Worm (Caenorhabditis elegans): ENCODE measurements around the gene K09E9.3.
A peak's percentile ranks its signal among the peaks of the same experiment; 100 is the strongest.

The K09E9.3 gene

ce11 chrX:15604236-15604635, 9.4 kb downstream of the K09E9.3 start:
- peak; percentile 0 for TF ChIP-seq sma-9 (GFP tag; optimal IDR thresholded peaks at IDR 0.05)
- TF ChIP-seq sma-9 (tag; optimal IDR thresholded peaks at IDR 0.05), result no peak
- TF ChIP-seq nhr-6 (tag; optimal IDR thresholded peaks at IDR 0.05), result no peak
- TF ChIP-seq unc-55 (GFP tag; optimal IDR thresholded peaks at IDR 0.05), result no peak

DNA sequence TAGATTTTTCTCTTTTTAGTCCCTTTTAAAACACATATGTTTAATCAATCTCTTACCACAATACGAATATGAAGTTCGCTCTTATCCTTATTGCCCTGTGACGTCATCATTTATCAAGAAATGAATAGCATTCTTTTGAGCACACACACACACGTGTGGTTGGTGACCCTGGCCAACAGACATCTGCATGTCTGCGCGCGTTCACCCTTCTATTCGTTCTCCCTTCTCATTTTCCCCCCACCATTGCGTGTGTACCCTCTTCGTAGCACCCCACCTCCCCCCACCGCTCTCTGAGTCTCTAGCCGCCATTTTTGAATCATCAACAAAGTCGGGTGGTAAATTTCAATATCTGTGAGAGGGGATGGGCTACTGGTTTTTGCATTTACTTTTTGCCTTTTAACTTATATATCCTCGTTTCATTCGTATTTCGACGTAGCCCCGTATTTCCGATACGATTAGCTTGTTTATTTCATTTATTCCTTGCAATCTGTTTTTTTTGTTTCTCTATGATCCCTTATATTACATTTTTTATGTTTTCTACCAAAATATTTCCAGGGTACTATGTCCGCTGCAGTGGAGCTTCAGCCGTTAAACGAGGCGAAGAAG, 13.0 kb downstream of the K09E9.3 start, which contains the start of gene ent-2:
Gene ent-2 (plus strand): TSS at position 556 of the 606 bp plus-strand sequence.
- TF ChIP-seq nhr-77 (tag; optimal IDR thresholded peaks at IDR 0.05) (no peak), nhr-129 (tag; optimal IDR thresholded peaks at IDR 0.05) (peak; percentile 36), Y55F3AM.14 (GFP tag; optimal IDR thresholded peaks at IDR 0.05) (no peak), aly-2 (tag; optimal IDR thresholded peaks at IDR 0.05) (no peak), mdl-1 (tag; optimal IDR thresholded peaks at IDR 0.05) (peak in 1 of 2 experiments; percentile 46), R02D3.7 (tag; optimal IDR thresholded peaks at IDR 0.05) (no peak), mab-5 (tag; optimal IDR thresholded peaks at IDR 0.05) (peak; percentile 5), sma-3 (GFP tag; optimal IDR thresholded peaks at IDR 0.05) (no peak), mbf-1 (tag; optimal IDR thresholded peaks at IDR 0.05) (no peak), lin-39 (tag; optimal IDR thresholded peaks at IDR 0.05) (no peak), blmp-1 (tag; optimal IDR thresholded peaks at IDR 0.05; ENCODE audit: insufficient read depth) (no peak), peb-1 (tag; optimal IDR thresholded peaks at IDR 0.05) (no peak), crh-2 (tag; optimal IDR thresholded peaks at IDR 0.05) (peak; percentile 40), zag-1 (tag; optimal IDR thresholded peaks at IDR 0.05) (no peak), unc-62 (GFP tag; optimal IDR thresholded peaks at IDR 0.05) (no peak), ztf-11 (tag; optimal IDR thresholded peaks at IDR 0.05) (no peak), elt-1 (tag; optimal IDR thresholded peaks at IDR 0.05) (no peak), unc-39 (tag; optimal IDR thresholded peaks at IDR 0.05) (no peak), ama-1 (optimal IDR thresholded peaks at IDR 0.05) (no peak), ZK546.5 (tag; optimal IDR thresholded peaks at IDR 0.05) (no peak), snpc-4 (tag; optimal IDR thresholded peaks at IDR 0.05) (no peak), C34F6.9 (tag; optimal IDR thresholded peaks at IDR 0.05) (peak; percentile 44), nhr-12 (tag; optimal IDR thresholded peaks at IDR 0.05) (no peak), nhr-25 (tag; optimal IDR thresholded peaks at IDR 0.05) (no peak), lin-13 (GFP tag; optimal IDR thresholded peaks at IDR 0.05) (peak; percentile 32), ceh-82 (tag; optimal IDR thresholded peaks at IDR 0.05) (no peak), unc-55 (GFP tag; optimal IDR thresholded peaks at IDR 0.05) (peak; percentile 52), fos-1 (tag; optimal IDR thresholded peaks at IDR 0.05) (no peak), alr-1 (tag; optimal IDR thresholded peaks at IDR 0.05) (no peak), dmd-4 (tag; optimal IDR thresholded peaks at IDR 0.05) (no peak), sma-9 (GFP tag; optimal IDR thresholded peaks at IDR 0.05) (peak; percentile 59), sma-9 (tag; optimal IDR thresholded peaks at IDR 0.05) (no peak), nhr-21 (tag; optimal IDR thresholded peaks at IDR 0.05) (no peak), lin-11 (tag; optimal IDR thresholded peaks at IDR 0.05) (peak; percentile 67), nhr-10 (tag; optimal IDR thresholded peaks at IDR 0.05) (no peak), ztf-1 (GFP tag; conservative IDR thresholded peaks at IDR 0.05) (no peak), skn-1 (tag; optimal IDR thresholded peaks at IDR 0.05) (no peak), egl-27 (tag; optimal IDR thresholded peaks at IDR 0.05) (no peak), sem-4 (tag; optimal IDR thresholded peaks at IDR 0.05) (peak; percentile 36), gmeb-1 (tag; optimal IDR thresholded peaks at IDR 0.05) (no peak), nhr-23 (tag; optimal IDR thresholded peaks at IDR 0.05) (no peak), nhr-6 (tag; optimal IDR thresholded peaks at IDR 0.05) (no peak), nhr-237 (tag; optimal IDR thresholded peaks at IDR 0.05) (no peak), F13H6.1 (tag; optimal IDR thresholded peaks at IDR 0.05) (no peak), ceh-16 (tag; optimal IDR thresholded peaks at IDR 0.05) (no peak), lsy-2 (tag; optimal IDR thresholded peaks at IDR 0.05) (peak in 1 of 2 experiments; percentile 44), elt-3 (tag; optimal IDR thresholded peaks at IDR 0.05) (no peak), ztf-4 (tag; optimal IDR thresholded peaks at IDR 0.05) (no peak), nhr-11 (tag; optimal IDR thresholded peaks at IDR 0.05) (no peak)
